Worm (Caenorhabditis elegans) whole organism, late embryonic: ENCODE results near the gene str-177.

Source experiments
- C08G9.2 ChIP-seq: sonication (generic microtip); optimal IDR thresholded peaks from 2 replicates; lab custom pipeline; 2016; ENCODE audit warnings: mild to moderate bottlenecking, missing genetic modification characterization, moderate library complexity, missing compliant biosample characterization
- K09A11.1 ChIP-seq: sonication (generic microtip); optimal IDR thresholded peaks from 2 replicates; lab custom pipeline; 2017; ENCODE audit warnings: antibody characterized with exemption, mild to moderate bottlenecking, missing genetic modification characterization, missing compliant biosample characterization; ENCODE audit not compliant: insufficient read depth
- T23F11.4 ChIP-seq: fragments of 200-800 bp; sonication (Bioruptor generic); optimal IDR thresholded peaks from 2 replicates; lab custom pipeline; 2018; ENCODE audit warnings: mild to moderate bottlenecking, missing genetic modification characterization, missing compliant biosample characterization
- Y22D7AL.16 ChIP-seq: sonication (generic microtip); optimal IDR thresholded peaks from 2 replicates; lab custom pipeline; 2016; ENCODE audit warnings: missing genetic modification characterization, missing compliant biosample characterization
- ama-1 ChIP-seq: fragments of 150-350 bp; optimal IDR thresholded peaks from 2 replicates; lab custom pipeline; 2014
- ceh-18 ChIP-seq: sonication (generic microtip); optimal IDR thresholded peaks from 2 replicates; lab custom pipeline; 2016; ENCODE audit warnings: missing genetic modification characterization, missing compliant biosample characterization
- ceh-2 ChIP-seq: sonication (generic microtip); optimal IDR thresholded peaks from 2 replicates; lab custom pipeline; 2016; ENCODE audit warnings: missing genotype, missing genetic modification characterization, missing compliant biosample characterization
- ceh-22 ChIP-seq: sonication (generic microtip); optimal IDR thresholded peaks from 2 replicates; lab custom pipeline; 2017; ENCODE audit warnings: missing biosample characterization, missing genetic modification characterization
- ceh-31 ChIP-seq: sonication (generic microtip); optimal IDR thresholded peaks from 2 replicates; lab custom pipeline; 2016; ENCODE audit warnings: missing genetic modification characterization, missing compliant biosample characterization
- ceh-48 ChIP-seq: sonication (generic microtip); optimal IDR thresholded peaks from 2 replicates; lab custom pipeline; 2016; ENCODE audit warnings: missing genetic modification characterization, inconsistent platforms, missing compliant biosample characterization
- dmd-4 ChIP-seq: sonication (generic microtip); optimal IDR thresholded peaks from 2 replicates; lab custom pipeline; 2016; ENCODE audit warnings: borderline replicate concordance, missing genetic modification characterization, missing compliant biosample characterization
- dve-1 ChIP-seq: sonication (generic microtip); optimal IDR thresholded peaks from 2 replicates; lab custom pipeline; 2017; ENCODE audit warnings: antibody characterized with exemption, mild to moderate bottlenecking, missing genetic modification characterization, missing compliant biosample characterization
- ets-4 ChIP-seq: sonication (generic microtip); optimal IDR thresholded peaks from 2 replicates; lab custom pipeline; 2016; ENCODE audit warnings: missing genetic modification characterization, missing compliant biosample characterization
- eyg-1 ChIP-seq: sonication (generic microtip); optimal IDR thresholded peaks from 2 replicates; lab custom pipeline; 2016; ENCODE audit warnings: missing genotype, missing genetic modification characterization, missing compliant biosample characterization
- fkh-10 ChIP-seq: fragments of 150-350 bp; optimal IDR thresholded peaks from 2 replicates; lab custom pipeline; 2014; ENCODE audit warnings: missing biosample characterization, missing genetic modification reagents, missing genetic modification characterization
- hlh-15 ChIP-seq: sonication (generic microtip); optimal IDR thresholded peaks from 2 replicates; lab custom pipeline; 2016; ENCODE audit warnings: missing genetic modification characterization, missing compliant biosample characterization
- hlh-6 ChIP-seq: sonication (generic microtip); optimal IDR thresholded peaks from 2 replicates; lab custom pipeline; 2016; ENCODE audit warnings: missing genotype, missing genetic modification characterization, missing compliant biosample characterization
- hlh-8 ChIP-seq: sonication (generic microtip); optimal IDR thresholded peaks from 2 replicates; lab custom pipeline; 2016; ENCODE audit warnings: missing genotype, missing genetic modification characterization, missing compliant biosample characterization
- lin-11 ChIP-seq: fragments of 200-800 bp; sonication (Bioruptor generic); optimal IDR thresholded peaks from 2 replicates; lab custom pipeline; 2018; ENCODE audit warnings: mild to moderate bottlenecking, missing genetic modification characterization, missing compliant biosample characterization
- madf-2 ChIP-seq: sonication (generic microtip); optimal IDR thresholded peaks from 2 replicates; lab custom pipeline; 2017; ENCODE audit warnings: missing genetic modification characterization, missing compliant biosample characterization
- mec-3 ChIP-seq: sonication (generic microtip); optimal IDR thresholded peaks from 2 replicates; lab custom pipeline; 2016; ENCODE audit warnings: borderline replicate concordance, missing genetic modification characterization, missing compliant biosample characterization
- nfya-1 ChIP-seq: sonication (generic microtip); optimal IDR thresholded peaks from 2 replicates; lab custom pipeline; 2017; ENCODE audit warnings: missing genetic modification characterization, mild to moderate bottlenecking, missing compliant biosample characterization, antibody characterized with exemption, moderate library complexity
- nhr-11 ChIP-seq: fragments of 150-350 bp; optimal IDR thresholded peaks from 2 replicates; lab custom pipeline; 2014; ENCODE audit warnings: missing biosample characterization, missing genetic modification characterization
- odd-2 ChIP-seq: sonication (generic microtip); optimal IDR thresholded peaks from 2 replicates; lab custom pipeline; 2017; ENCODE audit warnings: antibody characterized with exemption, mild to moderate bottlenecking, missing genetic modification characterization, missing compliant biosample characterization
- pat-9 ChIP-seq: fragments of 200-800 bp; sonication (Bioruptor generic); optimal IDR thresholded peaks from 2 replicates; lab custom pipeline; 2018; ENCODE audit warnings: mild to moderate bottlenecking, missing genetic modification characterization, moderate library complexity, missing compliant biosample characterization
- pax-1 ChIP-seq: fragments of 150-350 bp; optimal IDR thresholded peaks from 2 replicates; lab custom pipeline; 2014; ENCODE audit warnings: missing biosample characterization, missing genetic modification characterization
- pha-2 ChIP-seq: sonication (generic microtip); optimal IDR thresholded peaks from 2 replicates; lab custom pipeline; 2017; ENCODE audit warnings: mild to moderate bottlenecking, missing genetic modification characterization, missing compliant biosample characterization
- pqm-1 ChIP-seq: sonication (generic microtip); optimal IDR thresholded peaks from 2 replicates; lab custom pipeline; 2016; ENCODE audit warnings: missing genetic modification characterization, missing compliant biosample characterization
- pros-1 ChIP-seq: fragments of 150-350 bp; optimal IDR thresholded peaks from 2 replicates; lab custom pipeline; 2014; ENCODE audit warnings: missing biosample characterization, missing genetic modification reagents, missing genetic modification characterization
- ref-2 ChIP-seq: sonication (generic microtip); optimal IDR thresholded peaks from 2 replicates; lab custom pipeline; 2016; ENCODE audit warnings: missing genetic modification characterization, missing compliant biosample characterization
- rnt-1 ChIP-seq: sonication (generic microtip); optimal IDR thresholded peaks from 2 replicates; lab custom pipeline; 2016; ENCODE audit warnings: missing genetic modification characterization, missing compliant biosample characterization
- sox-2 ChIP-seq: fragments of 200-800 bp; sonication (Bioruptor generic); IDR thresholded peaks from 2 replicates; pipeline ENCODE4 v1.3.6; 2022; ENCODE audit warnings: missing genetic modification reagents, missing genetic modification characterization, missing compliant biosample characterization
- sox-4 ChIP-seq: sonication (generic microtip); optimal IDR thresholded peaks from 2 replicates; lab custom pipeline; 2017; ENCODE audit warnings: mild to moderate bottlenecking, missing genetic modification characterization, inconsistent platforms, missing compliant biosample characterization
- syd-9 ChIP-seq: sonication (generic microtip); optimal IDR thresholded peaks from 2 replicates; lab custom pipeline; 2016; ENCODE audit warnings: mild to moderate bottlenecking, missing genetic modification characterization, moderate library complexity, missing compliant biosample characterization
- tbx-2 ChIP-seq: sonication (generic microtip); optimal IDR thresholded peaks from 2 replicates; lab custom pipeline; 2016; ENCODE audit warnings: missing genetic modification characterization, missing compliant biosample characterization
- unc-3 ChIP-seq, 2 experiments: fragments of 200-800 bp in 1 of 2; sonication (Bioruptor generic) in 1 of 2; sonication (generic microtip) in 1 of 2; conservative IDR thresholded peaks in 1 of 2; optimal IDR thresholded peaks in 1 of 2; 2 replicates each; pipeline versions ENCODE4 v1.3.6 to Lab custom; 2016 to 2022; ENCODE audit warnings: missing compliant biosample characterization in 2 of 2, missing genetic modification characterization in 2 of 2, missing genetic modification reagents in 1 of 2
- unc-42 ChIP-seq: sonication (generic microtip); optimal IDR thresholded peaks from 2 replicates; lab custom pipeline; 2016; ENCODE audit warnings: missing genotype, missing genetic modification characterization, missing compliant biosample characterization
- unc-55 ChIP-seq: sonication (generic microtip); optimal IDR thresholded peaks from 2 replicates; lab custom pipeline; 2017; ENCODE audit warnings: missing biosample characterization, missing genetic modification reagents, missing genetic modification characterization
- ztf-16 ChIP-seq: sonication (generic microtip); optimal IDR thresholded peaks from 2 replicates; lab custom pipeline; 2017; ENCODE audit warnings: missing genetic modification characterization, missing compliant biosample characterization

The str-177 gene

ce11 chrV:9218214-9218613, 19.4 kb upstream of the str-177 start:
- TF ChIP-seq lin-11 (no peak), T23F11.4 (GFP tag; lab: Kevin White, UChicago) (no peak), unc-55 (GFP tag; lab: Kevin White, UChicago) (peak; percentile 39), eyg-1 (tag; lab: Kevin White, UChicago) (no peak), C08G9.2 (no peak)
- TF ChIP-seq, all 69 proteins: peak for 1

- TF ChIP-seq nhr-11: no peak
- no peak for TF ChIP-seq ama-1 (lab: Kevin White, UChicago)
- TF ChIP-seq pat-9: no peak
- no peak for TF ChIP-seq ceh-22
These were observed 18.4 kb upstream of the str-177 start, which contains the start of gene pacs-1 for ce11 chrV:9217158-9217557. TSS of gene pacs-1 (minus strand) at chrV:9217258.

ce11 chrV:9213554-9213953, 14.8 kb upstream of the str-177 start, which contains the start of gene mdt-27:
TSS of gene mdt-27 (minus strand) at chrV:9213654.
- TF ChIP-seq sox-2 (GFP tag; lab: Robert Waterston, UW): no peak
- no peak for TF ChIP-seq hlh-6 (tag; lab: Kevin White, UChicago)
- no peak for TF ChIP-seq dmd-4 (tag; lab: Kevin White, UChicago)
- TF ChIP-seq odd-2 (tag; lab: Kevin White, UChicago): no peak
- no peak for TF ChIP-seq madf-2 (tag; lab: Kevin White, UChicago)
- no peak for TF ChIP-seq ceh-2
- no peak for TF ChIP-seq hlh-8
- TF ChIP-seq hlh-15: no peak
- TF ChIP-seq unc-42 (tag; lab: Kevin White, UChicago): no peak
- no peak for TF ChIP-seq pha-2 (tag; lab: Kevin White, UChicago)
- TF ChIP-seq pros-1: no peak
- no peak for TF ChIP-seq ztf-16 (tag; lab: Kevin White, UChicago)
- TF ChIP-seq Y22D7AL.16 (tag; lab: Kevin White, UChicago): no peak
- no peak for TF ChIP-seq ceh-31 (tag; lab: Kevin White, UChicago)
- no peak for TF ChIP-seq rnt-1 (tag; lab: Kevin White, UChicago)
- TF ChIP-seq mec-3: no peak
- no peak for TF ChIP-seq pat-9

- no peak for TF ChIP-seq ets-4 (tag; lab: Kevin White, UChicago)
- TF ChIP-seq ceh-18 (tag; lab: Kevin White, UChicago): peak; percentile 17
- TF ChIP-seq nfya-1 (tag; lab: Kevin White, UChicago): peak; percentile 70
- no peak for TF ChIP-seq fkh-10 (GFP tag; lab: Kevin White, UChicago)
- peak; percentile 10 for TF ChIP-seq dve-1
- TF ChIP-seq K09A11.1 (tag; lab: Kevin White, UChicago): no peak
- TF ChIP-seq ceh-31 (tag; lab: Kevin White, UChicago): peak; percentile 52
- TF ChIP-seq mec-3: no peak
- TF ChIP-seq unc-55 (GFP tag; lab: Kevin White, UChicago): peak; percentile 43
- peak; percentile 22 for TF ChIP-seq tbx-2
- TF ChIP-seq unc-42 (tag; lab: Kevin White, UChicago): peak; percentile 96
These were observed 13.7 kb upstream of the str-177 start for ce11 chrV:9212499-9212898.

- TF ChIP-seq rnt-1 (tag; lab: Kevin White, UChicago): no peak
- TF ChIP-seq unc-3 (GFP tag; conservative IDR thresholded peaks at IDR 0.05; lab: Robert Waterston, UW): no peak
- no peak for TF ChIP-seq unc-3 (tag; optimal IDR thresholded peaks at IDR 0.05; lab: Kevin White, UChicago)
- TF ChIP-seq pax-1: no peak
- TF ChIP-seq sox-2 (GFP tag; lab: Robert Waterston, UW): no peak
- TF ChIP-seq ceh-48 (tag; lab: Kevin White, UChicago): no peak
- TF ChIP-seq fkh-10 (GFP tag; lab: Kevin White, UChicago): no peak
- no peak for TF ChIP-seq syd-9 (tag; lab: Kevin White, UChicago)
- TF ChIP-seq sox-4: no peak
- no peak for TF ChIP-seq pha-2 (tag; lab: Kevin White, UChicago)
- TF ChIP-seq pqm-1 (tag; lab: Kevin White, UChicago): no peak
- no peak for TF ChIP-seq ref-2 (tag; lab: Kevin White, UChicago)
- TF ChIP-seq ceh-22: no peak
These were observed 10.1 kb upstream of the str-177 start for ce11 chrV:9208878-9209277.
